Worm (Caenorhabditis elegans): ENCODE results near the gene EGAP4.1.

Gene EGAP4.1

DNA sequence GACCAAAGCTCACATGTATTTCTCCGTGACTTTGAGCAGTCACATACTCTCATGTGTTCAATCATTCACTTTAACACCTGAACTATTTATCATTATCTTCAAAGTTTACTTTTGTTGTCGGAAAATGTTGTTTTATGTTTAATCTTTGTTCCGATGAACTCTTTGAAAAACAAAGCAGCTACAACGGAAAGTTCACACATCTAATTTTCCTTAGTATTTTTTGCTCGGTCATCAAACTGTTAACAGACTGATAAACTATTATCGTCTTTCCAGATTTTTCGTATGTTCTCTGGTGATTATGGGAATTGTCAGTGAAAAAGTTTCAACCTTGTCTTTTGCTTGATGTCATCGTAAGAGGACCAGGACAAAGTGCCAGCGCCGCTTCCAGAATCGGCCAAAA, 28.8 kb upstream of the EGAP4.1 start:
- no peak for TF ChIP-seq hnd-1 (tag; optimal IDR thresholded peaks at IDR 0.05)
- no peak for TF ChIP-seq B0310.2 (tag; optimal IDR thresholded peaks at IDR 0.05)
- TF ChIP-seq F13C5.2 (tag; optimal IDR thresholded peaks at IDR 0.05) = no peak
- TF ChIP-seq tbx-11 (GFP tag; IDR thresholded peaks at IDR 0.05) = no peak
- TF ChIP-seq tra-4 (tag; optimal IDR thresholded peaks at IDR 0.05) = no peak

DNA sequence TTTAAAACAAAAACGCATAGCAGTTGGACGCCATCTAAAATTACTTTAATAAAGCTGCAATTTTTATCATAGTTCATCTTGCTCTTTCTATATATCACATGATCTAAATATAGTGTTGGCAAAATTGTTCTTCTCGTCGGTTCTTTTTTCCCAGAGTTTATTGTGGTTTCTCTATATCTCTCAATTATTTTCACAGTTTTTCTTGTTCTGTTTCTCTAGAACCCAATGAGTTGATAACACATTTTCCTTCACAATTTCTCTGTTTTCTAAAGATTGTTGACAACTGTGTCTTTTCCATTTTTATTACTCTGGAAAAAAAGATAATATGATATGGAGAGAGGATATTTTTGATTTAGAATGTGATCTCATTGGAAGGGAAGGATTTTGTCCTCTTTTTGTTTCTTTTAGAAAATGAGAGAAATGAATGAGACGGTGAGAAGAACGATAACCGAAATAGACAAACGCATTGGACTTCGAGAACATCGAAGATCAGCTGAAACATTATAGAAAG, 27.1 kb upstream of the EGAP4.1 start:
- TF ChIP-seq flt-1 (GFP tag; IDR thresholded peaks at IDR 0.05) (no peak), ets-7 (tag; optimal IDR thresholded peaks at IDR 0.05) (no peak), ceh-36 (tag; optimal IDR thresholded peaks at IDR 0.05) (no peak), tbx-37 (GFP tag; conservative IDR thresholded peaks at IDR 0.05) (no peak), hmg-4 (GFP tag; optimal IDR thresholded peaks at IDR 0.05) (no peak), F13C5.2 (tag; optimal IDR thresholded peaks at IDR 0.05) (no peak), hmbx-1 (tag; optimal IDR thresholded peaks at IDR 0.05) (no peak), hnd-1 (tag; optimal IDR thresholded peaks at IDR 0.05) (no peak), pes-1 (GFP tag; IDR thresholded peaks at IDR 0.05) (no peak), scrt-1 (GFP tag; IDR thresholded peaks at IDR 0.05) (no peak), tbx-11 (GFP tag; IDR thresholded peaks at IDR 0.05) (no peak), sea-1 (GFP tag; conservative IDR thresholded peaks at IDR 0.05) (no peak)

- TF ChIP-seq ceh-36 (tag; optimal IDR thresholded peaks at IDR 0.05) = no peak
- no peak for TF ChIP-seq hmg-4 (GFP tag; optimal IDR thresholded peaks at IDR 0.05)
- TF ChIP-seq tbx-37 (GFP tag; conservative IDR thresholded peaks at IDR 0.05) = no peak
- no peak for TF ChIP-seq ceh-13 (GFP tag; optimal IDR thresholded peaks at IDR 0.05)
- TF ChIP-seq tra-4 (tag; optimal IDR thresholded peaks at IDR 0.05) = no peak
- TF ChIP-seq F13C5.2 (tag; optimal IDR thresholded peaks at IDR 0.05) = no peak
- TF ChIP-seq tbx-11 (GFP tag; IDR thresholded peaks at IDR 0.05) = no peak
- TF ChIP-seq B0310.2 (tag; optimal IDR thresholded peaks at IDR 0.05) = no peak
- TF ChIP-seq ama-1 (optimal IDR thresholded peaks at IDR 0.05) = no peak
Observed at ce11 chrX:8752546-8752945, 25.3 kb upstream of the EGAP4.1 start.

ce11 chrX:8750660-8751059, 23.5 kb upstream of the EGAP4.1 start, which contains the start of gene asns-2:
Gene asns-2 (minus strand): TSS chrX:8750941.
- TF ChIP-seq ceh-36 (tag; optimal IDR thresholded peaks at IDR 0.05) (no peak), aly-1 (tag; optimal IDR thresholded peaks at IDR 0.05) (peak; percentile 13), tbx-37 (GFP tag; conservative IDR thresholded peaks at IDR 0.05) (no peak)

- no peak for TF ChIP-seq tra-4 (tag; optimal IDR thresholded peaks at IDR 0.05)
- TF ChIP-seq B0310.2 (tag; optimal IDR thresholded peaks at IDR 0.05) = no peak
- TF ChIP-seq scrt-1 (GFP tag; IDR thresholded peaks at IDR 0.05) = no peak
- no peak for TF ChIP-seq F13C5.2 (tag; optimal IDR thresholded peaks at IDR 0.05)
- no peak for TF ChIP-seq ets-7 (tag; optimal IDR thresholded peaks at IDR 0.05)
- TF ChIP-seq hmg-4 (GFP tag; optimal IDR thresholded peaks at IDR 0.05) = no peak
- TF ChIP-seq ama-1 (optimal IDR thresholded peaks at IDR 0.05) = no peak
- TF ChIP-seq hmbx-1 (tag; optimal IDR thresholded peaks at IDR 0.05) = no peak
- no peak for TF ChIP-seq flt-1 (GFP tag; IDR thresholded peaks at IDR 0.05)
- no peak for TF ChIP-seq hnd-1 (tag; optimal IDR thresholded peaks at IDR 0.05)
- TF ChIP-seq ceh-13 (GFP tag; optimal IDR thresholded peaks at IDR 0.05) = no peak
- TF ChIP-seq tbx-11 (GFP tag; IDR thresholded peaks at IDR 0.05) = no peak
- TF ChIP-seq aly-1 (tag; optimal IDR thresholded peaks at IDR 0.05) = no peak
- TF ChIP-seq ceh-36 (tag; optimal IDR thresholded peaks at IDR 0.05) = no peak
- no peak for TF ChIP-seq tbx-37 (GFP tag; conservative IDR thresholded peaks at IDR 0.05)
- no peak for TF ChIP-seq sea-1 (GFP tag; conservative IDR thresholded peaks at IDR 0.05)
- no peak for TF ChIP-seq pes-1 (GFP tag; IDR thresholded peaks at IDR 0.05)
Observed at ce11 chrX:8750209-8750608, 23.0 kb upstream of the EGAP4.1 start.

ce11 chrX:8745524-8745923, 18.3 kb upstream of the EGAP4.1 start:
- TF ChIP-seq ama-1 (optimal IDR thresholded peaks at IDR 0.05) (no peak), tbx-37 (GFP tag; conservative IDR thresholded peaks at IDR 0.05) (no peak), B0310.2 (tag; optimal IDR thresholded peaks at IDR 0.05) (no peak), sea-1 (GFP tag; conservative IDR thresholded peaks at IDR 0.05) (no peak), ets-7 (tag; optimal IDR thresholded peaks at IDR 0.05) (no peak), hmg-4 (GFP tag; optimal IDR thresholded peaks at IDR 0.05) (no peak), scrt-1 (GFP tag; IDR thresholded peaks at IDR 0.05) (no peak), flt-1 (GFP tag; IDR thresholded peaks at IDR 0.05) (no peak), aly-1 (tag; optimal IDR thresholded peaks at IDR 0.05) (no peak), pes-1 (GFP tag; IDR thresholded peaks at IDR 0.05) (no peak)

ce11 chrX:8744192-8744985, 17.2 kb upstream of the EGAP4.1 start:
- TF ChIP-seq ceh-36 (tag; optimal IDR thresholded peaks at IDR 0.05) (no peak), hmbx-1 (tag; optimal IDR thresholded peaks at IDR 0.05) (no peak), hnd-1 (tag; optimal IDR thresholded peaks at IDR 0.05) (no peak)

ce11 chrX:8742896-8743295, 15.7 kb upstream of the EGAP4.1 start, which contains the start of gene M02D8.7:
Gene M02D8.7 (minus strand): TSS chrX:8742996.
- no peak for TF ChIP-seq ama-1 (optimal IDR thresholded peaks at IDR 0.05)
- TF ChIP-seq aly-1 (tag; optimal IDR thresholded peaks at IDR 0.05) = no peak
- no peak for TF ChIP-seq F13C5.2 (tag; optimal IDR thresholded peaks at IDR 0.05)
- TF ChIP-seq tbx-37 (GFP tag; conservative IDR thresholded peaks at IDR 0.05) = no peak
- TF ChIP-seq tbx-11 (GFP tag; IDR thresholded peaks at IDR 0.05) = no peak
- TF ChIP-seq ceh-13 (GFP tag; optimal IDR thresholded peaks at IDR 0.05) = no peak
- TF ChIP-seq tra-4 (tag; optimal IDR thresholded peaks at IDR 0.05) = no peak
- TF ChIP-seq hnd-1 (tag; optimal IDR thresholded peaks at IDR 0.05) = no peak
- no peak for TF ChIP-seq hmbx-1 (tag; optimal IDR thresholded peaks at IDR 0.05)
- no peak for TF ChIP-seq ceh-36 (tag; optimal IDR thresholded peaks at IDR 0.05)
- TF ChIP-seq flt-1 (GFP tag; IDR thresholded peaks at IDR 0.05) = no peak
- no peak for TF ChIP-seq hmg-4 (GFP tag; optimal IDR thresholded peaks at IDR 0.05)
- no peak for TF ChIP-seq pes-1 (GFP tag; IDR thresholded peaks at IDR 0.05)

Measured in whole organism, early embryonic.